Worm (Caenorhabditis elegans) whole organism, young adult: ENCODE measurements around the gene oma-1.
A peak's percentile ranks its signal among the peaks of the same experiment; 100 is the strongest.

Source experiments
- B0019.2 ChIP-seq: fragments of 200-800 bp; sonication (Bioruptor generic); conservative IDR thresholded peaks from 2 replicates; pipeline ENCODE4 v1.3.6; 2022; ENCODE audit warnings: missing genetic modification reagents, missing genetic modification characterization, missing compliant biosample characterization
- D2030.7 ChIP-seq: fragments of 200-800 bp; sonication (Bioruptor generic); IDR thresholded peaks from 2 replicates; pipeline ENCODE4 v1.3.6; 2022; ENCODE audit warnings: missing genetic modification reagents, missing genetic modification characterization, missing compliant biosample characterization
- F33H1.4 ChIP-seq: fragments of 200-800 bp; sonication (Bioruptor generic); IDR thresholded peaks from 2 replicates; pipeline ENCODE4 v1.3.6; 2022; ENCODE audit warnings: missing genetic modification reagents, missing genetic modification characterization, missing compliant biosample characterization
- F39B2.1 ChIP-seq: fragments of 200-800 bp; sonication (Bioruptor generic); IDR thresholded peaks from 2 replicates; pipeline ENCODE4 v1.3.6; 2022; ENCODE audit warnings: missing genetic modification reagents, missing genetic modification characterization, missing compliant biosample characterization
- F49E8.2 ChIP-seq: sonication (generic microtip); optimal IDR thresholded peaks from 3 replicates; lab custom pipeline; 2017; ENCODE audit warnings: missing genetic modification characterization, mild to moderate bottlenecking, missing compliant biosample characterization, antibody characterized with exemption, moderate library complexity; ENCODE audit not compliant: insufficient read depth
- F57A8.1 ChIP-seq: fragments of 200-800 bp; sonication (Bioruptor generic); optimal IDR thresholded peaks from 2 replicates; lab custom pipeline; 2018; ENCODE audit warnings: mild to moderate bottlenecking, missing genetic modification characterization, moderate library complexity, missing compliant biosample characterization
- K12H6.12 ChIP-seq: fragments of 200-800 bp; sonication (Bioruptor generic); optimal IDR thresholded peaks from 2 replicates; lab custom pipeline; 2018; ENCODE audit warnings: mild to moderate bottlenecking, missing genetic modification characterization, missing compliant biosample characterization
- T07F8.4 ChIP-seq: sonication (generic microtip); optimal IDR thresholded peaks from 2 replicates; lab custom pipeline; 2016; ENCODE audit warnings: mild to moderate bottlenecking, missing genetic modification characterization, moderate library complexity, missing compliant biosample characterization
- Y53F4B.3 ChIP-seq: fragments of 200-800 bp; sonication (Bioruptor generic); IDR thresholded peaks from 2 replicates; pipeline ENCODE4 v1.3.6; 2022; ENCODE audit warnings: missing genetic modification reagents, missing genetic modification characterization, missing compliant biosample characterization
- Y53G8AR.9 ChIP-seq: fragments of 200-800 bp; sonication (Bioruptor generic); conservative IDR thresholded peaks from 2 replicates; pipeline ENCODE4 v1.3.6; 2022; ENCODE audit warnings: missing genetic modification reagents, missing genetic modification characterization, missing compliant biosample characterization
- Y67H2A.10 ChIP-seq: fragments of 200-800 bp; sonication (Bioruptor generic); conservative IDR thresholded peaks from 2 replicates; pipeline ENCODE4 v1.3.6; 2022; ENCODE audit warnings: missing genetic modification reagents, missing genetic modification characterization, missing compliant biosample characterization
- Y79H2A.3 ChIP-seq: fragments of 200-800 bp; sonication (Bioruptor generic); conservative IDR thresholded peaks from 2 replicates; pipeline ENCODE4 v1.3.6; 2022; ENCODE audit warnings: missing genetic modification reagents, missing genetic modification characterization, missing compliant biosample characterization
- ZK185.1 ChIP-seq: sonication (generic microtip); optimal IDR thresholded peaks from 2 replicates; lab custom pipeline; 2016; ENCODE audit warnings: mild to moderate bottlenecking, missing genetic modification characterization, missing compliant biosample characterization; ENCODE audit not compliant: poor library complexity, severe bottlenecking
- aptf-2 ChIP-seq: fragments of 200-800 bp; sonication (Bioruptor generic); conservative IDR thresholded peaks from 2 replicates; pipeline ENCODE4 v1.3.6; 2022; ENCODE audit warnings: missing genetic modification reagents, missing genetic modification characterization, missing compliant biosample characterization
- aptf-3 ChIP-seq: fragments of 200-800 bp; sonication (Bioruptor generic); IDR thresholded peaks from 2 replicates; pipeline ENCODE4 v1.3.6; 2022; ENCODE audit warnings: missing genetic modification characterization, missing compliant biosample characterization
- athp-1 ChIP-seq: sonication (generic microtip); optimal IDR thresholded peaks from 2 replicates; lab custom pipeline; 2017; ENCODE audit warnings: mild to moderate bottlenecking, missing genetic modification characterization, missing compliant biosample characterization
- attf-5 ChIP-seq: fragments of 200-800 bp; sonication (Bioruptor generic); optimal IDR thresholded peaks from 2 replicates; lab custom pipeline; 2018; ENCODE audit warnings: mild to moderate bottlenecking, missing genetic modification characterization, missing compliant biosample characterization
- cebp-2 ChIP-seq: fragments of 200-800 bp; sonication (Bioruptor generic); IDR thresholded peaks from 2 replicates; pipeline ENCODE4 v1.3.6; 2022; ENCODE audit warnings: missing genetic modification characterization, missing compliant biosample characterization
- ceh-27 ChIP-seq: fragments of 200-800 bp; sonication (Bioruptor generic); optimal IDR thresholded peaks from 2 replicates; lab custom pipeline; 2018; ENCODE audit warnings: mild to moderate bottlenecking, missing genetic modification characterization, moderate library complexity, missing compliant biosample characterization
- ceh-40 ChIP-seq: fragments of 200-800 bp; sonication (Bioruptor generic); IDR thresholded peaks from 2 replicates; pipeline ENCODE4 v1.3.6; 2022; ENCODE audit warnings: missing genetic modification characterization, missing compliant biosample characterization
- dox-1 ChIP-seq: fragments of 200-800 bp; sonication (Bioruptor generic); IDR thresholded peaks from 2 replicates; pipeline ENCODE4 v1.3.6; 2022; ENCODE audit warnings: missing genetic modification reagents, missing genetic modification characterization, missing compliant biosample characterization
- egl-18 ChIP-seq: fragments of 200-800 bp; sonication (Bioruptor generic); IDR thresholded peaks from 2 replicates; pipeline ENCODE4 v1.3.6; 2022; ENCODE audit warnings: missing genetic modification reagents, missing genetic modification characterization, missing compliant biosample characterization
- egrh-3 ChIP-seq: fragments of 200-800 bp; sonication (Bioruptor generic); IDR thresholded peaks from 2 replicates; pipeline ENCODE4 v1.3.6; 2022; ENCODE audit warnings: missing genetic modification reagents, missing genetic modification characterization, missing compliant biosample characterization
- ekl-4 ChIP-seq: fragments of 200-800 bp; sonication (Bioruptor generic); IDR thresholded peaks from 2 replicates; pipeline ENCODE4 v1.3.6; 2022; ENCODE audit warnings: missing genetic modification reagents, missing genetic modification characterization, missing compliant biosample characterization
- gei-17 ChIP-seq: fragments of 200-800 bp; sonication (Bioruptor generic); optimal IDR thresholded peaks from 2 replicates; lab custom pipeline; 2018; ENCODE audit warnings: mild to moderate bottlenecking, missing genetic modification characterization, missing compliant biosample characterization
- hmg-1.2 ChIP-seq: fragments of 200-800 bp; sonication (Bioruptor generic); IDR thresholded peaks from 2 replicates; pipeline ENCODE4 v1.3.6; 2022; ENCODE audit warnings: missing genetic modification reagents, missing genetic modification characterization, missing compliant biosample characterization
- hrde-1 ChIP-seq: sonication (generic microtip); optimal IDR thresholded peaks from 2 replicates; lab custom pipeline; 2016; ENCODE audit warnings: missing genetic modification characterization, mild to moderate bottlenecking, missing compliant biosample characterization, moderate library complexity, missing genotype, missing genetic modification reagents, borderline replicate concordance
- hsf-1 ChIP-seq: fragments of 200-800 bp; sonication (Bioruptor generic); IDR thresholded peaks from 2 replicates; pipeline ENCODE4 v1.3.6; 2022; ENCODE audit warnings: missing genetic modification reagents, missing genetic modification characterization, missing compliant biosample characterization
- let-526 ChIP-seq: fragments of 200-800 bp; sonication (Bioruptor generic); IDR thresholded peaks from 2 replicates; pipeline ENCODE4 v1.3.6; 2022; ENCODE audit warnings: missing genetic modification reagents, missing genetic modification characterization, missing compliant biosample characterization
- let-607 ChIP-seq, 2 experiments: fragments of 200-800 bp in 1 of 2; sonication (Bioruptor generic) in 1 of 2; sonication (generic microtip) in 1 of 2; optimal IDR thresholded peaks; 2 replicates each; lab custom pipeline; 2016 to 2018; ENCODE audit warnings: mild to moderate bottlenecking in 2 of 2, missing compliant biosample characterization in 2 of 2, missing genetic modification characterization in 2 of 2, moderate library complexity in 2 of 2, missing genotype in 1 of 2
- lin-35 ChIP-seq, 3 experiments: fragments of 150-350 bp in 2 of 3; sonication (generic microtip) in 1 of 3; optimal IDR thresholded peaks; 2 replicates each; lab custom pipeline; 2014 to 2018; ENCODE audit warnings: missing biosample characterization in 3 of 3, missing genetic modification characterization in 3 of 3, missing genetic modification reagents in 3 of 3
- lir-1 ChIP-seq: fragments of 200-800 bp; sonication (Bioruptor generic); conservative IDR thresholded peaks from 2 replicates; pipeline ENCODE4 v1.3.6; 2022; ENCODE audit warnings: missing genetic modification reagents, missing genetic modification characterization, missing compliant biosample characterization
- madf-10 ChIP-seq: sonication (generic microtip); optimal IDR thresholded peaks from 2 replicates; lab custom pipeline; 2016; ENCODE audit warnings: mild to moderate bottlenecking, missing genetic modification characterization, missing compliant biosample characterization
- mcd-1 ChIP-seq: fragments of 200-800 bp; sonication (Bioruptor generic); IDR thresholded peaks from 2 replicates; pipeline ENCODE4 v1.3.6; 2022; ENCODE audit warnings: missing genetic modification reagents, missing genetic modification characterization, missing compliant biosample characterization
- mel-28 ChIP-seq: sonication (generic microtip); optimal IDR thresholded peaks from 2 replicates; lab custom pipeline; 2016; ENCODE audit warnings: borderline replicate concordance, mild to moderate bottlenecking, missing genetic modification characterization, missing compliant biosample characterization
- nhr-120 ChIP-seq: fragments of 200-800 bp; sonication (Bioruptor generic); IDR thresholded peaks from 2 replicates; pipeline ENCODE4 v1.3.6; 2022; ENCODE audit warnings: missing genetic modification characterization, missing compliant biosample characterization
- nhr-27 ChIP-seq: fragments of 200-800 bp; sonication (Bioruptor generic); optimal IDR thresholded peaks from 2 replicates; lab custom pipeline; 2018; ENCODE audit warnings: mild to moderate bottlenecking, missing genetic modification characterization, moderate library complexity, missing compliant biosample characterization
- nhr-90 ChIP-seq: sonication (generic microtip); optimal IDR thresholded peaks from 2 replicates; lab custom pipeline; 2016; ENCODE audit warnings: missing genotype, mild to moderate bottlenecking, missing genetic modification characterization, missing compliant biosample characterization
- rcor-1 ChIP-seq: fragments of 200-800 bp; sonication (Bioruptor generic); IDR thresholded peaks from 2 replicates; pipeline ENCODE4 v1.3.6; 2022; ENCODE audit warnings: missing genetic modification reagents, missing genetic modification characterization, missing compliant biosample characterization
- snpc-3.4 ChIP-seq: sonication (generic microtip); optimal IDR thresholded peaks from 2 replicates; lab custom pipeline; 2017; ENCODE audit warnings: missing genetic modification characterization, mild to moderate bottlenecking, missing compliant biosample characterization, antibody characterized with exemption, moderate library complexity, missing genotype, missing genetic modification reagents
- tbx-9 ChIP-seq: sonication (generic microtip); optimal IDR thresholded peaks from 2 replicates; lab custom pipeline; 2016; ENCODE audit warnings: borderline replicate concordance, missing genetic modification characterization, inconsistent platforms, missing compliant biosample characterization
- tlf-1 ChIP-seq: fragments of 200-800 bp; sonication (Bioruptor generic); optimal IDR thresholded peaks from 2 replicates; lab custom pipeline; 2018; ENCODE audit warnings: mild to moderate bottlenecking, missing genetic modification characterization, missing compliant biosample characterization
- unc-62 ChIP-seq: fragments of 150-350 bp; optimal IDR thresholded peaks from 2 replicates; lab custom pipeline; 2014; ENCODE audit warnings: missing biosample characterization, missing genetic modification reagents, missing genetic modification characterization
- xnd-1 ChIP-seq: sonication (generic microtip); optimal IDR thresholded peaks from 2 replicates; lab custom pipeline; 2016; ENCODE audit warnings: missing genotype, missing genetic modification reagents, missing genetic modification characterization, missing compliant biosample characterization
- ztf-22 ChIP-seq: fragments of 200-800 bp; sonication (Bioruptor generic); optimal IDR thresholded peaks from 2 replicates; lab custom pipeline; 2018; ENCODE audit warnings: mild to moderate bottlenecking, missing genetic modification characterization, moderate library complexity, missing compliant biosample characterization
- ztf-25 ChIP-seq: fragments of 200-800 bp; sonication (Bioruptor generic); IDR thresholded peaks from 2 replicates; pipeline ENCODE4 v1.3.6; 2022; ENCODE audit warnings: missing genetic modification reagents, missing genetic modification characterization, missing compliant biosample characterization

oma-1 gene

DNA sequence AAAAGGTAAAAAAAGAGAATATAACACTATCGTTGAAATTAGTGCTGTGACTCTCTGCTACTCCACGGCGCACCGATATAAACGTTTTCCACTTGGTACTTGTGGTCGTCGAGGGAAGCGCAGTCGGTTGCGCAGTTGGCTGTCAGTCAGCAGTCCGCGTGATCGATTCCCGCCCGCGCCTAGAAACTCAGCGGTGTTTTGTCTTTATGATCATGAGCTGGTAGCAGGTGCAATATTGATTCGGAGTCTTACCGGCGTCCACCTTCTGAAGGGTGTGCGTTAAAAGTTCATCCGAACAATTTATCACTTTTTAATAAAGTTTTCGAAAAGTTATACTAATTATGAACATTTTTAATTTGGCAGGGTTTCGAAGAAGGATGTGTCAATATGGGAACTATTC lies 38.3 kb downstream of the oma-1 start (continued):
- TF ChIP-seq nhr-90 (tag; lab: Kevin White, UChicago) (peak; percentile 96), cebp-2 (GFP tag; lab: Robert Waterston, UW) (peak; percentile 86; the same call in 1 of the 2 replicates), ZK185.1 (tag; lab: Kevin White, UChicago) (peak; percentile 91), Y53F4B.3 (GFP tag; lab: Robert Waterston, UW) (0 out of 2 replicates have a peak, but pooled peaks have one; percentile 15), athp-1 (tag; lab: Kevin White, UChicago) (peak; percentile 96), F33H1.4 (GFP tag; lab: Robert Waterston, UW) (peak; percentile 38), dox-1 (GFP tag; lab: Robert Waterston, UW) (peak; percentile 91), snpc-3.4 (tag; lab: Kevin White, UChicago) (peak; percentile 89), mel-28 (peak; percentile 31), lir-1 (peak; percentile 76), ztf-22 (peak; percentile 68), Y79H2A.3 (peak; percentile 29; the same call in 1 of the 2 replicates), let-526 (GFP tag; lab: Robert Waterston, UW) (peak; percentile 50; the same call in 1 of the 2 replicates), hmg-1.2 (GFP tag; lab: Robert Waterston, UW) (peak; percentile 78), xnd-1 (tag; lab: Kevin White, UChicago) (peak; percentile 42), ztf-25 (GFP tag; lab: Robert Waterston, UW) (peak; percentile 62; the same call in 1 of the 2 replicates), hrde-1 (peak; percentile 86), D2030.7 (peak; percentile 52; the same call in 1 of the 2 replicates), T07F8.4 (tag; lab: Kevin White, UChicago) (peak; percentile 91), attf-5 (GFP tag; lab: Kevin White, UChicago) (peak; percentile 90), F57A8.1 (peak; percentile 70), aptf-3 (GFP tag; lab: Robert Waterston, UW) (peak; percentile 84; the same call in 1 of the 2 replicates), unc-62 (no peak), Y53G8AR.9 (peak; percentile 76), Y67H2A.10 (0 out of 2 replicates have a peak, but pooled peaks have one; percentile 51), K12H6.12 (tag; lab: Kevin White, UChicago) (peak; percentile 64), nhr-27 (tag; lab: Kevin White, UChicago) (peak; percentile 73), F39B2.1 (GFP tag; lab: Robert Waterston, UW) (no peak), madf-10 (tag; lab: Kevin White, UChicago) (peak; percentile 89), ekl-4 (GFP tag; lab: Robert Waterston, UW) (peak; percentile 89), mcd-1 (GFP tag; lab: Robert Waterston, UW) (peak; percentile 79), nhr-120 (GFP tag; lab: Robert Waterston, UW) (peak; percentile 89; the same call in 1 of the 2 replicates), tlf-1 (GFP tag; lab: Kevin White, UChicago) (peak; percentile 74), F49E8.2 (peak; percentile 77), let-607 (tag; optimal IDR thresholded peaks at IDR 0.05; lab: Kevin White, UChicago) (peak; percentile 54 to 64), egrh-3 (peak; percentile 57), aptf-2 (GFP tag; lab: Robert Waterston, UW) (no peak), gei-17 (peak; percentile 45), ceh-27 (GFP tag; lab: Kevin White, UChicago) (peak; percentile 84), ceh-40 (GFP tag; lab: Robert Waterston, UW) (0 out of 2 replicates have a peak, but pooled peaks have one; percentile 54), lin-35 (GFP tag; optimal IDR thresholded peaks at IDR 0.05; lab: Kevin White, UChicago) (peak in 1 of 3 experiments; percentile 84), rcor-1 (peak; percentile 91), B0019.2 (GFP tag; lab: Robert Waterston, UW) (0 out of 2 replicates have a peak, but pooled peaks have one; percentile 43), tbx-9 (tag; lab: Kevin White, UChicago) (peak; percentile 89), egl-18 (GFP tag; lab: Robert Waterston, UW) (no peak), hsf-1 (GFP tag; lab: Robert Waterston, UW) (peak; percentile 69)
